Fruit fly (Drosophila melanogaster) whole organism, wandering third instar larva: ENCODE measurements around the gene TSG101.

Source experiments
- Abd-B ChIP-seq: fragments of >200 bp; optimal IDR thresholded peaks from 2 replicates; lab custom pipeline; 2017; ENCODE audit warnings: missing biosample characterization, missing genetic modification characterization
- CG9705 ChIP-seq: fragments of 200-800 bp; sonication (Bioruptor generic); optimal IDR thresholded peaks from 2 replicates; lab custom pipeline; 2018; ENCODE audit warnings: missing biosample characterization, mild to moderate bottlenecking, missing genetic modification characterization
- CrebA ChIP-seq: fragments of 200-800 bp; sonication (Bioruptor generic); optimal IDR thresholded peaks from 2 replicates; lab custom pipeline; 2016; ENCODE audit warnings: missing biosample characterization, mild to moderate bottlenecking, missing genetic modification characterization, borderline replicate concordance
- Dfd ChIP-seq: fragments of >200 bp; optimal IDR thresholded peaks from 2 replicates; lab custom pipeline; 2017; ENCODE audit warnings: missing biosample characterization, missing genetic modification characterization
- Dif ChIP-seq: fragments of 200-275, 200-300 bp; sonication (Bioruptor generic); optimal IDR thresholded peaks from 2 replicates; lab custom pipeline; 2018; ENCODE audit warnings: missing biosample characterization, missing genetic modification characterization; ENCODE audit not compliant: partially characterized antibody
- GATAd ChIP-seq: sonication (Bioruptor generic); optimal IDR thresholded peaks from 2 replicates; lab custom pipeline; 2016; ENCODE audit warnings: missing biosample characterization, missing genetic modification characterization
- HLH106 ChIP-seq: fragments of 200-800 bp; optimal IDR thresholded peaks from 3 replicates; lab custom pipeline; 2019; ENCODE audit warnings: missing biosample characterization, mild to moderate bottlenecking, missing genetic modification characterization, moderate library complexity
- Hnf4 ChIP-seq: fragments of 200-800 bp; sonication (Bioruptor generic); optimal IDR thresholded peaks from 2 replicates; lab custom pipeline; 2016; ENCODE audit warnings: missing biosample characterization, mild to moderate bottlenecking, missing genetic modification characterization
- Hr83 ChIP-seq: fragments of 200-300 bp; sonication (Bioruptor generic); optimal IDR thresholded peaks from 2 replicates; lab custom pipeline; 2016; ENCODE audit warnings: missing biosample characterization, mild to moderate bottlenecking, missing genetic modification characterization, moderate library complexity; ENCODE audit not compliant: poor library complexity, severe bottlenecking
- Jra ChIP-seq: sonication (Bioruptor generic); optimal IDR thresholded peaks from 2 replicates; lab custom pipeline; 2016; ENCODE audit warnings: missing biosample characterization, missing genetic modification characterization
- Mio ChIP-seq: sonication (Bioruptor generic); optimal IDR thresholded peaks from 2 replicates; lab custom pipeline; 2016; ENCODE audit warnings: missing biosample characterization, missing genetic modification characterization
- Myc ChIP-seq: fragments of >200 bp; optimal IDR thresholded peaks from 2 replicates; lab custom pipeline; 2017
- N ChIP-seq: fragments of >200 bp; optimal IDR thresholded peaks from 2 replicates; lab custom pipeline; 2018; ENCODE audit warnings: missing biosample characterization, missing external identifiers, missing genetic modification characterization
- OdsH ChIP-seq: fragments of 200-800 bp; sonication (Bioruptor generic); optimal IDR thresholded peaks from 2 replicates; lab custom pipeline; 2016; ENCODE audit warnings: missing biosample characterization, mild to moderate bottlenecking, missing genetic modification characterization
- Sp1 ChIP-seq: fragments of 200-800 bp; sonication (Bioruptor generic); optimal IDR thresholded peaks from 3 replicates; lab custom pipeline; 2019; ENCODE audit warnings: missing biosample characterization, mild to moderate bottlenecking, missing genetic modification characterization, moderate library complexity
- Vsx2 ChIP-seq: fragments of 200-300, 225-300 bp; sonication (Bioruptor generic); optimal IDR thresholded peaks from 2 replicates; lab custom pipeline; 2018; ENCODE audit warnings: missing biosample characterization, missing genetic modification characterization; ENCODE audit not compliant: partially characterized antibody
- br ChIP-seq: fragments of 200-800 bp; sonication (Bioruptor generic); optimal IDR thresholded peaks from 2 replicates; lab custom pipeline; 2016; ENCODE audit warnings: missing biosample characterization, missing genetic modification characterization
- brk ChIP-seq: fragments of 200-800 bp; sonication (Bioruptor generic); optimal IDR thresholded peaks from 2 replicates; lab custom pipeline; 2016; ENCODE audit warnings: missing biosample characterization, mild to moderate bottlenecking, missing genetic modification characterization
- dl ChIP-seq, 2 experiments: fragments of 175-275, 200-275 bp in 1 of 2; fragments of 200-275 bp in 1 of 2; sonication (Bioruptor generic); optimal IDR thresholded peaks; lab custom pipeline; 2018; ENCODE audit warnings: mild to moderate bottlenecking in 2 of 2, missing biosample characterization in 2 of 2, missing genetic modification characterization in 2 of 2, moderate library complexity in 2 of 2; ENCODE audit not compliant: partially characterized antibody in 2 of 2, insufficient read depth in 1 of 2
- dmrt93B ChIP-seq: fragments of 200-800 bp; sonication (Bioruptor generic); optimal IDR thresholded peaks from 2 replicates; lab custom pipeline; 2018; ENCODE audit warnings: missing biosample characterization, mild to moderate bottlenecking, missing genetic modification characterization
- dsf ChIP-seq: sonication (Bioruptor generic); optimal IDR thresholded peaks from 2 replicates; lab custom pipeline; 2016; ENCODE audit warnings: missing biosample characterization, missing genetic modification characterization, borderline replicate concordance
- ey ChIP-seq: fragments of 200-800 bp; sonication (Bioruptor generic); optimal IDR thresholded peaks from 2 replicates; lab custom pipeline; 2016; ENCODE audit warnings: missing biosample characterization, missing genetic modification characterization
- foxo ChIP-seq, 2 experiments: fragments of 200-800 bp; sonication (Bioruptor generic); optimal IDR thresholded peaks; 2 replicates in 1 of 2; 3 replicates in 1 of 2; lab custom pipeline; 2016 to 2017; ENCODE audit warnings: missing biosample characterization in 2 of 2, missing genetic modification characterization in 2 of 2
- fru ChIP-seq: fragments of 200-800 bp; sonication (Bioruptor generic); optimal IDR thresholded peaks from 3 replicates; lab custom pipeline; 2016; ENCODE audit warnings: missing biosample characterization, mild to moderate bottlenecking, missing genetic modification characterization
- h ChIP-seq: fragments of 200-800 bp; sonication (Bioruptor generic); optimal IDR thresholded peaks from 3 replicates; lab custom pipeline; 2016; ENCODE audit warnings: missing biosample characterization, mild to moderate bottlenecking, missing genetic modification characterization
- pan ChIP-seq: fragments of >200 bp; optimal IDR thresholded peaks from 2 replicates; lab custom pipeline; 2017
- psq ChIP-seq: fragments of 200-800 bp; sonication (Bioruptor generic); optimal IDR thresholded peaks from 3 replicates; lab custom pipeline; 2017; ENCODE audit warnings: missing biosample characterization, mild to moderate bottlenecking, missing genetic modification characterization, moderate library complexity
- rgr ChIP-seq: fragments of 200-800 bp; sonication (Bioruptor generic); optimal IDR thresholded peaks from 3 replicates; lab custom pipeline; 2016; ENCODE audit warnings: missing biosample characterization, mild to moderate bottlenecking, missing genetic modification characterization
- sage ChIP-seq: fragments of 200-800 bp; sonication (Bioruptor generic); optimal IDR thresholded peaks from 2 replicates; lab custom pipeline; 2016; ENCODE audit warnings: missing biosample characterization, mild to moderate bottlenecking, missing genetic modification characterization
- sv ChIP-seq: fragments of 200-800 bp; sonication (Bioruptor generic); optimal IDR thresholded peaks from 3 replicates; lab custom pipeline; 2016; ENCODE audit warnings: missing biosample characterization, missing genetic modification characterization
- tai ChIP-seq: sonication (Bioruptor generic); optimal IDR thresholded peaks from 2 replicates; lab custom pipeline; 2016; ENCODE audit warnings: missing biosample characterization, missing genetic modification characterization
- usp ChIP-seq: fragments of >200 bp; optimal IDR thresholded peaks from 2 replicates; lab custom pipeline; 2017; ENCODE audit warnings: missing biosample characterization, missing genetic modification characterization
- woc ChIP-seq: sonication (Bioruptor generic); optimal IDR thresholded peaks from 2 replicates; lab custom pipeline; 2016; ENCODE audit warnings: missing biosample characterization, mild to moderate bottlenecking, missing genetic modification characterization

Gene TSG101

DNA sequence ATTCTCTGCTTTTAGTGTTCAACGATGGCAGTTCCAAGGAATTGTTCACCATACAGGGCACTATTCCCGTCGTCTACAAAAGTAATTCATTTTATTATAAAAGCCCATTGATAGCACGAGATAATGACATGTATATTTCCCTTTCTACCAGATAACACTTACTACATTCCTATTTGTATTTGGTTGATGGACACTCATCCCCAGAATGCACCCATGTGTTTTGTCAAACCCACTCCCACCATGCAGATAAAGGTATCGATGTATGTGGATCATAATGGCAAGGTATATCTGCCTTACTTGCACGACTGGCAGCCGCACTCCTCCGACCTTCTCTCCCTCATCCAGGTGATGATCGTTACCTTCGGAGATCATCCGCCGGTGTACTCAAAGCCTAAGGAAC is 858 bp downstream of the TSG101 start:
- TF ChIP-seq HLH106 = no peak
- TF ChIP-seq Dfd (GFP tag; lab: Kevin White, UChicago) = no peak
- no peak for TF ChIP-seq sv (GFP tag; lab: Kevin White, UChicago)
- no peak for TF ChIP-seq OdsH (GFP tag; lab: Kevin White, UChicago)
- TF ChIP-seq rgr (GFP tag; lab: Kevin White, UChicago) = no peak
- TF ChIP-seq foxo (GFP tag; optimal IDR thresholded peaks at IDR 0.05; lab: Kevin White, UChicago) = no peak
- no peak for TF ChIP-seq Vsx2 (GFP tag; lab: Kevin White, UChicago)
- no peak for TF ChIP-seq sage (GFP tag; lab: Kevin White, UChicago)
- TF ChIP-seq GATAd (GFP tag; lab: Kevin White, UChicago) = no peak
- TF ChIP-seq Dif (GFP tag; lab: Kevin White, UChicago) = no peak
- no peak for TF ChIP-seq usp
- no peak for TF ChIP-seq Myc (lab: Kevin White, UChicago)

DNA sequence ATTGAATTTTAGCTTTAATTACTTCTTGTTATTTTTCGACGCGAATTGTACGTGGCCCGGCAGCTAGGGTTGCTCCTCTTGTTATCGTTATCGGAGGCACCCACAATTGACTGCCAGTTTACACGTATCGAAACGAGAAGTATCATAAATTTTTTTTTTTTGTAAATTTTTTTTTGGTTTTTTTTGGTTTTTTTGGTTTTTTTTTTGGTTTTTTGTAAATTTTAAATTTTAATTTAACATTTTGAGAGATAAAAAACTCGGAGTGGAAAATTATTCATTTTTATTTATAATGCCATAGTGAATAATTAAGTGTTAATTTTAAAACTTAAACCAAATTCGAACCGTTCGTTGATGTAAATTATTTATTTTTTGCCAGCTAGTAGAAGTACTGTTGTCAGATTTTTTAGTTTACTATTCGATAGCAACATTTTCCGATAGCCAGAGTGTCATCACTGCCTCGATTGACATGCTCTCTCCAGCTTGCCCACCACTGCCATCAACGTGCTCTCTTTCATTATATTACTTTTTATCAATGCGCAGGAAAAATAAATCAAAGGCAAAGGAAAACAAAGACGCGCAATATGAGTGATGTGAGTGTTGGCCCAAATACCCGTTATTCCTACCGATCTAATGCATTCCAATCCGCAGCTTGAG is 3.0 kb downstream of the TSG101 start, which contains the start of the genes kud and Zcchc7:
TSS of gene kud (minus strand) at position 72 of the 654 bp plus-strand sequence.
TSS of gene Zcchc7 (plus strand) at position 467 of the 654 bp plus-strand sequence.
- TF ChIP-seq GATAd (GFP tag; lab: Kevin White, UChicago) = no peak
- TF ChIP-seq woc (GFP tag; lab: Kevin White, UChicago) = peak; percentile 91
- TF ChIP-seq dl (GFP tag; optimal IDR thresholded peaks at IDR 0.05; lab: Kevin White, UChicago; ENCODE audit: insufficient read depth in 1 of 2, partially characterized antibody in 2 of 2) = no peak
- no peak for TF ChIP-seq Vsx2 (GFP tag; lab: Kevin White, UChicago)
- TF ChIP-seq Mio = no peak
- peak; percentile 80 for TF ChIP-seq HLH106
- no peak for TF ChIP-seq tai (GFP tag; lab: Kevin White, UChicago)
- TF ChIP-seq Sp1 = peak; percentile 75
- peak; percentile 79 for TF ChIP-seq h (GFP tag; lab: Kevin White, UChicago)
- TF ChIP-seq Hr83 = no peak
- TF ChIP-seq ey (GFP tag; lab: Kevin White, UChicago) = peak; percentile 74
- TF ChIP-seq Abd-B (GFP tag; lab: Kevin White, UChicago) = no peak
- TF ChIP-seq dmrt93B = no peak
- peak; percentile 81 for TF ChIP-seq Myc (lab: Kevin White, UChicago)
- TF ChIP-seq fru = peak; percentile 83
- TF ChIP-seq Hnf4 = no peak
- TF ChIP-seq CG9705 (GFP tag; lab: Kevin White, UChicago) = peak; percentile 75
- TF ChIP-seq rgr (GFP tag; lab: Kevin White, UChicago) = peak; percentile 64
- TF ChIP-seq foxo (GFP tag; optimal IDR thresholded peaks at IDR 0.05; lab: Kevin White, UChicago) = peak in 1 of 2 experiments; percentile 81
- no peak for TF ChIP-seq CrebA
- TF ChIP-seq br (GFP tag; lab: Kevin White, UChicago) = no peak
- peak; percentile 73 for TF ChIP-seq OdsH (GFP tag; lab: Kevin White, UChicago)
- TF ChIP-seq psq (GFP tag; lab: Kevin White, UChicago) = peak; percentile 61
- no peak for TF ChIP-seq Jra (GFP tag; lab: Kevin White, UChicago)
- peak; percentile 44 for TF ChIP-seq dsf (GFP tag; lab: Kevin White, UChicago)

DNA sequence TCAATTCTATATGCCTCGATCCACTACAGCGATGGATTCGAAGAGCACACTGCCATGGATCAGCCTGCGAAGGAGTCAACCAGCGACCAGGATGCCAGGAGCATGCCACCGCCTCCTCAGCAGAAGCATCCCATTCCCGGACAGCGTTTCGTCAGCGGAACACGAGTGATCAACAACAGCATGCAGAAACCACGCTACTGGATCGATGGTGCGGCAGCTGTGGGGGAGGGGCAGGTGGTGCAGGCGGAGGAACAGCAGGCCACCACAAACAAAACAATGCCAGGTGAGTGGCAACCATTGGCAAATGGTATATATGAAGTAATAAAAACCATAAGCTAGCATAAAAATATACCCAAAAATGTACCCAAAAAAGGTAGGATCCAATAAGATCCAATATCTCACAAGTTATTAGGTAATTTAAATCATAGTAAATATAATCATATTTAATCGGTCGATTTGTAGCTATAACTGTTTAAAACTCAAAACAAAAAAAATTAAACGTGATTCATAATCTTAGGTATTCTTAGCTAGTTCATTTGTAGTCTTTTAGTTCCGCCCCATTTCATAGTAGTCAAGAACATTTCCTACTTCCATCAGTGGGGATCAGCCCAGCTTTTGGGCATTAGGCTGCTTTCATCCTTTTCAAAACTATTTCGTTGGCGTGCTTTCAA is 3.6 kb downstream of the TSG101 start, which contains the start of gene CG32161:
TSS of gene CG32161 (plus strand) at position 621 of the 671 bp plus-strand sequence.
- TF ChIP-seq dmrt93B = no peak
- TF ChIP-seq usp = no peak
- no peak for TF ChIP-seq dsf (GFP tag; lab: Kevin White, UChicago)
- TF ChIP-seq rgr (GFP tag; lab: Kevin White, UChicago) = no peak
- no peak for TF ChIP-seq CG9705 (GFP tag; lab: Kevin White, UChicago)
- no peak for TF ChIP-seq pan (lab: Kevin White, UChicago)
- TF ChIP-seq Hnf4 = no peak
- TF ChIP-seq h (GFP tag; lab: Kevin White, UChicago) = no peak
- no peak for TF ChIP-seq fru
- no peak for TF ChIP-seq CrebA
- no peak for TF ChIP-seq N
- no peak for TF ChIP-seq brk (GFP tag; lab: Kevin White, UChicago)
- TF ChIP-seq sage (GFP tag; lab: Kevin White, UChicago) = no peak
- TF ChIP-seq Sp1 = no peak
- TF ChIP-seq HLH106 = no peak
